Fruit fly (Drosophila melanogaster) whole organism, larva: Measurements from ENCODE around the gene CG14883.

ENCODE experiments used
- noc ChIP-seq: fragments of 200-800 bp; sonication (Bioruptor generic); optimal IDR thresholded peaks from 3 replicates; lab custom pipeline; 2019; ENCODE audit warnings: missing biosample characterization, mild to moderate bottlenecking, missing genetic modification characterization, moderate library complexity

CG14883 gene

dm6 chr3R:16485487-16486233 is 29.8 kb downstream of the CG14883 start:
- no peak for TF ChIP-seq noc (tag; lab: Kevin White, UChicago)

- TF ChIP-seq noc (tag; lab: Kevin White, UChicago): no peak
These were observed 39.5 kb downstream of the CG14883 start, which contains the start of gene Cad89D for dm6 chr3R:16495322-16495721. Gene Cad89D (minus strand): TSS chr3R:16495422.

dm6 chr3R:16496209-16496608 is 40.4 kb downstream of the CG14883 start:
- TF ChIP-seq noc (tag; lab: Kevin White, UChicago): no peak

dm6 chr3R:16497379-16497778 is 41.5 kb downstream of the CG14883 start:
- TF ChIP-seq noc (tag; lab: Kevin White, UChicago): no peak

- TF ChIP-seq noc (tag; lab: Kevin White, UChicago): no peak
These were observed 43.0 kb downstream of the CG14883 start, which contains the start of gene Gr89a for dm6 chr3R:16498859-16499258. Gene Gr89a (minus strand): TSS chr3R:16498959.

dm6 chr3R:16500919-16501851 is 45.3 kb downstream of the CG14883 start, which contains the start of gene Decay:
Gene Decay (minus strand): TSS chr3R:16501050.
- TF ChIP-seq noc (tag; lab: Kevin White, UChicago): no peak

dm6 chr3R:16502595-16503305 is 46.9 kb downstream of the CG14883 start, which contains the start of gene CG42342:
Gene CG42342 (plus strand): TSS chr3R:16502770.
- no peak for TF ChIP-seq noc (tag; lab: Kevin White, UChicago)

- no peak for TF ChIP-seq noc (tag; lab: Kevin White, UChicago)
These were observed 48.7 kb downstream of the CG14883 start for dm6 chr3R:16504541-16504940.

- TF ChIP-seq noc (tag; lab: Kevin White, UChicago): no peak
These were observed 51.9 kb downstream of the CG14883 start for dm6 chr3R:16507706-16508105.
